Worm (Caenorhabditis elegans): ENCODE data around the gene C16D9.4.

C16D9.4 gene

DNA sequence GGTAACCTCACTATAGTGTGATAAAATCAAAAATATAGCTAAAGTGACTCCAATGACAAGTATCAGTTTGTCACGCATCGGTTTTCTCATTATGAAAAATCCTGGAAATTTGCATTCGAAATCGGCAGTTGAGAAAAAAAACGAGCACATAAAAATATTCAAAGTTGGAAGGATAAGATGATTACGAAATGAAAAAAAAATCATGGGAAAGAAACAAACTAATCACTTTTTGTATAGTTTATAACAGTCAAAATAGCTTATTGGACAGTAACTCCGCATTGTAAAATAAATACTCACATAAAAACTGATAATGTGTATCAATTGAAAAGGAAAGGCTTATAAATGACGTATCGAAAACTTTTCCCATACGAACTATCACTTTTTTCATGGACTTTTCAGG is at the start of gene C16D9.4:
Gene C16D9.4, minus strand, starts transcription at position 101 of the 400 bp plus-strand sequence.
- no peak for TF ChIP-seq ceh-18 (tag; optimal IDR thresholded peaks at IDR 0.05)
- no peak for TF ChIP-seq rnt-1 (tag; optimal IDR thresholded peaks at IDR 0.05)
- no peak for TF ChIP-seq pha-4 (tag; optimal IDR thresholded peaks at IDR 0.05)
- no peak for TF ChIP-seq sox-4 (tag; optimal IDR thresholded peaks at IDR 0.05)
- no peak for TF ChIP-seq unc-55 (GFP tag; optimal IDR thresholded peaks at IDR 0.05)
- no peak for TF ChIP-seq ahr-1 (tag; optimal IDR thresholded peaks at IDR 0.05)
- TF ChIP-seq hlh-15 (tag; optimal IDR thresholded peaks at IDR 0.05), result no peak
- no peak for TF ChIP-seq K09A11.1 (tag; optimal IDR thresholded peaks at IDR 0.05; ENCODE audit: insufficient read depth)
- no peak for TF ChIP-seq elt-4 (tag; optimal IDR thresholded peaks at IDR 0.05)
- TF ChIP-seq ref-2 (tag; optimal IDR thresholded peaks at IDR 0.05), result no peak
- no peak for TF ChIP-seq unc-86 (tag; optimal IDR thresholded peaks at IDR 0.05)
- no peak for TF ChIP-seq fax-1 (tag; optimal IDR thresholded peaks at IDR 0.05)
- TF ChIP-seq F13H6.1 (tag; optimal IDR thresholded peaks at IDR 0.05), result no peak
- TF ChIP-seq ceh-30 (tag; optimal IDR thresholded peaks at IDR 0.05), result no peak
- TF ChIP-seq pqm-1 (tag; optimal IDR thresholded peaks at IDR 0.05), result no peak
- TF ChIP-seq nfya-1 (tag; optimal IDR thresholded peaks at IDR 0.05), result no peak
- TF ChIP-seq hlh-8 (tag; optimal IDR thresholded peaks at IDR 0.05), result no peak
- no peak for TF ChIP-seq ceh-14 (tag; optimal IDR thresholded peaks at IDR 0.05)
- TF ChIP-seq fkh-6 (tag; optimal IDR thresholded peaks at IDR 0.05), result no peak
- no peak for TF ChIP-seq ama-1 (optimal IDR thresholded peaks at IDR 0.05)

DNA sequence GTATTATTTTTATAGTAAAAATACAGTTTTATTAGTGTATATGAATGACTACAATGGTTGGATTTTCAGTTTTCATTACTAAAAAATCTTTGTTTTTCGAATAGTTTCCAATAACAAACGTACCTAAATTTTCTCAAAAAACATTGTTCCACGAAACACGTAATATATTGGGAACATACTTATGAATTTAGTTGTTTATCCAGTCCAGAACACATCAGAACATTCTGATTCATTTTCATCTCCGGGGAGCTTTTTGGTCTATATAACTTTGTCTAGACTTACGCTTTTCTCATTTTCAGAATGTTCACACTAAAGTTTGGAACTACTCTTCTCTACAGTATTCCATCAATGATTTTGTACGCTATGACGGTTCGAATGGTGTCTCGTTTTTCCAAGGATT is 49.1 kb upstream of the C16D9.4 start, which contains the start of gene srg-33:
Gene srg-33, plus strand, starts transcription at position 301 of the 400 bp plus-strand sequence.
- TF ChIP-seq ceh-22 (tag; optimal IDR thresholded peaks at IDR 0.05) (no peak), C38D4.7 (GFP tag; optimal IDR thresholded peaks at IDR 0.05) (no peak), nhr-232 (tag; optimal IDR thresholded peaks at IDR 0.05) (no peak), ceh-24 (tag; optimal IDR thresholded peaks at IDR 0.05) (no peak), pha-2 (tag; optimal IDR thresholded peaks at IDR 0.05) (no peak), F13H6.1 (tag; optimal IDR thresholded peaks at IDR 0.05) (no peak), ttx-3 (tag; optimal IDR thresholded peaks at IDR 0.05) (no peak), hlh-8 (tag; optimal IDR thresholded peaks at IDR 0.05) (no peak), tbx-7 (tag; optimal IDR thresholded peaks at IDR 0.05) (no peak), fkh-6 (tag; optimal IDR thresholded peaks at IDR 0.05) (no peak)

DNA sequence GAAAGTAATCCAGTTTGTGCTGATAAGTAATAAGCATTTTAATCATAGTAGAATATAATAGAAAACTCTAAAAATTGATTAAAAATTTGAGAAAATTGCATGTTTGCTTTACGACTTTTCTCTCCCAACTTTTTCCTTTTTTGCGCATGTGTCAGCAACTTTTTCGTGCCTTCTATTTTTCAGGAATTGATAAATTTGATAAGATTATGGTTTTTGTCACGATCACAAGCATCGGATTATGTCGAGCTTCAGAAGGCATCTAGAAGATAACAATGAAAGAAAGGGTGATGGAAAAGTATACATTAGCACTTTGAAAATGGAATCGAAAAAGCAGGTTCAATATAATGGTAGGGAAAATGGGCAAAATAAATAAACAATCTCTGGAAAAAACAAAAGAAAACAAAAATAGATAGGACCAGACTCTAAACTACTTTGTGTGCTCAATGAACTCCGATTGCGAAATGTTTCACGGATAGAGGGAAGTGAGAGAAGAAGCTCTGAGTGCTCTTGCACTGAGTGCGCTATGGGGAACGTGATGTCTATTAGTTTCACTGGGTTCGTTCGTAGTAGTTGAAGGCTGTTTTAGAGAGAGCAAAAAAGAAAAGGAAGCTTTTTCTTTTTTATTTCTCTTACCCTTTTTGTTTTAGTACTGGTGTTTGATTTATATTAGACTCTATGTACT is 45.6 kb upstream of the C16D9.4 start:
- TF ChIP-seq hlh-13 (GFP tag; optimal IDR thresholded peaks at IDR 0.05), result no peak
- no peak for TF ChIP-seq ahr-1 (tag; optimal IDR thresholded peaks at IDR 0.05)
- TF ChIP-seq hlh-15 (tag; optimal IDR thresholded peaks at IDR 0.05), result no peak
- TF ChIP-seq unc-42 (tag; optimal IDR thresholded peaks at IDR 0.05), result no peak
- no peak for TF ChIP-seq ets-4 (tag; optimal IDR thresholded peaks at IDR 0.05)
- TF ChIP-seq elt-2 (tag; optimal IDR thresholded peaks at IDR 0.05), result no peak
- TF ChIP-seq unc-55 (GFP tag; optimal IDR thresholded peaks at IDR 0.05), result no peak
- no peak for TF ChIP-seq ceh-14 (tag; optimal IDR thresholded peaks at IDR 0.05)
- TF ChIP-seq nhr-11 (tag; optimal IDR thresholded peaks at IDR 0.05), result no peak
- no peak for TF ChIP-seq ceh-34 (tag; optimal IDR thresholded peaks at IDR 0.05)
- no peak for TF ChIP-seq ref-2 (tag; optimal IDR thresholded peaks at IDR 0.05)
- TF ChIP-seq fkh-6 (tag; optimal IDR thresholded peaks at IDR 0.05), result no peak
- TF ChIP-seq rnt-1 (tag; optimal IDR thresholded peaks at IDR 0.05), result no peak
- TF ChIP-seq fkh-10 (GFP tag; optimal IDR thresholded peaks at IDR 0.05), result no peak
- no peak for TF ChIP-seq ceh-22 (tag; optimal IDR thresholded peaks at IDR 0.05)
- TF ChIP-seq hlh-30 (tag; optimal IDR thresholded peaks at IDR 0.05; ENCODE audit: insufficient read depth), result no peak

ce11 chrV:8285455-8285854 is 42.8 kb upstream of the C16D9.4 start:
- no peak for TF ChIP-seq mec-3 (tag; optimal IDR thresholded peaks at IDR 0.05; ENCODE audit: borderline replicate concordance)
- no peak for TF ChIP-seq syd-9 (tag; optimal IDR thresholded peaks at IDR 0.05)
- no peak for TF ChIP-seq hlh-15 (tag; optimal IDR thresholded peaks at IDR 0.05)
- no peak for TF ChIP-seq elt-2 (tag; optimal IDR thresholded peaks at IDR 0.05)
- no peak for TF ChIP-seq zip-5 (tag; optimal IDR thresholded peaks at IDR 0.05)

All from whole organism, late embryonic.